Fruit fly (Drosophila melanogaster): ENCODE results near the gene CG17660.

DNA sequence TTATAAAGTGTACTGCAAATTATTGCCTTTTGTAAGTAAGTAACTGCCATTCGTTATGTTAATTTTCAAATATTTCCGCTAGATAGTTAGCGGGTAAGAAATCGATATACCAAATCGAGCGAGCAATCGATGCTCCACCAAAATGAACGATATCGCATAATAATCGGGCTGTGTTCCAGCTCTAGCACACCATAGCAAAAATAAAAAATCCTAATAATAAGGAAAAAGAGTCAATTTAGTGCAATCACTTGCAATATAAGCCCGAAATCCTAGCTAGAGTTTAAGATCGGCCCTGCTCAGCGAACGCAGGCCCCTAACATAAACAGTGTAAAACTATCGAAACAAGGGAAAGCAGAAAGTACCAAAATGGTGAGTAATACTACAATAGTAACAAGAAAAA lies 5.5 kb downstream of the CG17660 start, which contains the start of gene cpb:
- TF ChIP-seq CG11617 (GFP tag; optimal IDR thresholded peaks at IDR 0.05) (no peak), CG5204 (GFP tag; optimal IDR thresholded peaks at IDR 0.05) (no peak), cic (GFP tag; optimal IDR thresholded peaks at IDR 0.05) (no peak), Clk (GFP tag; optimal IDR thresholded peaks at IDR 0.05) (no peak), ovo (GFP tag; optimal IDR thresholded peaks at IDR 0.05) (no peak), CG7101 (tag; optimal IDR thresholded peaks at IDR 0.05) (no peak), bab1 (GFP tag; optimal IDR thresholded peaks at IDR 0.05) (no peak), CG12768 (GFP tag; optimal IDR thresholded peaks at IDR 0.05) (no peak), kay (GFP tag; ENCODE audit: borderline replicate concordance) (no peak), Crg-1 (GFP tag; optimal IDR thresholded peaks at IDR 0.05) (no peak), CG14711 (tag; optimal IDR thresholded peaks at IDR 0.05) (no peak), toe (GFP tag; optimal IDR thresholded peaks at IDR 0.05) (no peak)

Data from whole organism, adult.